Worm (Caenorhabditis elegans) whole organism, late embryonic: ENCODE results near the gene ZK1320.9.

Experiments
- K09A11.1 ChIP-seq: sonication (generic microtip); optimal IDR thresholded peaks from 2 replicates; lab custom pipeline; 2017; ENCODE audit warnings: antibody characterized with exemption, mild to moderate bottlenecking, missing genetic modification characterization, missing compliant biosample characterization; ENCODE audit not compliant: insufficient read depth
- ceh-9 ChIP-seq: sonication (generic microtip); optimal IDR thresholded peaks from 2 replicates; lab custom pipeline; 2016; ENCODE audit warnings: mild to moderate bottlenecking, missing genetic modification characterization, inconsistent platforms, missing compliant biosample characterization
- dve-1 ChIP-seq: sonication (generic microtip); optimal IDR thresholded peaks from 2 replicates; lab custom pipeline; 2017; ENCODE audit warnings: antibody characterized with exemption, mild to moderate bottlenecking, missing genetic modification characterization, missing compliant biosample characterization
- fkh-10 ChIP-seq: fragments of 150-350 bp; optimal IDR thresholded peaks from 2 replicates; lab custom pipeline; 2014; ENCODE audit warnings: missing biosample characterization, missing genetic modification reagents, missing genetic modification characterization
- hlh-15 ChIP-seq: sonication (generic microtip); optimal IDR thresholded peaks from 2 replicates; lab custom pipeline; 2016; ENCODE audit warnings: missing genetic modification characterization, missing compliant biosample characterization
- nhr-11 ChIP-seq: fragments of 150-350 bp; optimal IDR thresholded peaks from 2 replicates; lab custom pipeline; 2014; ENCODE audit warnings: missing biosample characterization, missing genetic modification characterization
- syd-9 ChIP-seq: sonication (generic microtip); optimal IDR thresholded peaks from 2 replicates; lab custom pipeline; 2016; ENCODE audit warnings: mild to moderate bottlenecking, missing genetic modification characterization, moderate library complexity, missing compliant biosample characterization
- zip-5 ChIP-seq: sonication (generic microtip); optimal IDR thresholded peaks from 2 replicates; lab custom pipeline; 2016; ENCODE audit warnings: missing genetic modification characterization, missing compliant biosample characterization
- ztf-16 ChIP-seq: sonication (generic microtip); optimal IDR thresholded peaks from 2 replicates; lab custom pipeline; 2017; ENCODE audit warnings: missing genetic modification characterization, missing compliant biosample characterization

- TF ChIP-seq fkh-10 (GFP tag; lab: Kevin White, UChicago) (no peak), hlh-15 (tag; lab: Kevin White, UChicago) (no peak), syd-9 (tag; lab: Kevin White, UChicago) (no peak), dve-1 (tag; lab: Kevin White, UChicago) (no peak), zip-5 (tag; lab: Kevin White, UChicago) (no peak), ceh-9 (tag; lab: Kevin White, UChicago) (no peak), ztf-16 (tag; lab: Kevin White, UChicago) (no peak), nhr-11 (tag; lab: Kevin White, UChicago) (no peak), K09A11.1 (tag; lab: Kevin White, UChicago) (no peak)
These were observed 38.0 kb upstream of the ZK1320.9 start, which contains the start of gene cutl-2 for ce11 chrII:9724464-9724863.
